Worm (Caenorhabditis elegans) whole organism, L2 larva: ENCODE data around the gene R12B2.2.

Source experiments
- F13H6.1 ChIP-seq: sonication (generic microtip); optimal IDR thresholded peaks from 2 replicates; lab custom pipeline; 2016; ENCODE audit warnings: missing genetic modification characterization, missing compliant biosample characterization
- aly-2 ChIP-seq: fragments of 150-350 bp; optimal IDR thresholded peaks from 2 replicates; lab custom pipeline; 2014; ENCODE audit warnings: missing biosample characterization, missing genetic modification characterization
- ceh-82 ChIP-seq: fragments of 150-350 bp; optimal IDR thresholded peaks from 2 replicates; lab custom pipeline; 2014; ENCODE audit warnings: missing biosample characterization, missing genetic modification characterization
- lin-39 ChIP-seq: fragments of 150-350 bp; optimal IDR thresholded peaks from 2 replicates; lab custom pipeline; 2014; ENCODE audit warnings: missing biosample characterization, missing genetic modification reagents, missing genetic modification characterization
- nhr-10 ChIP-seq: sonication (generic microtip); optimal IDR thresholded peaks from 2 replicates; lab custom pipeline; 2017; ENCODE audit warnings: missing biosample characterization, missing genetic modification characterization
- nhr-11 ChIP-seq: fragments of 150-350 bp; optimal IDR thresholded peaks from 2 replicates; lab custom pipeline; 2014; ENCODE audit warnings: missing biosample characterization, missing genetic modification characterization
- sem-4 ChIP-seq: fragments of 150-350 bp; optimal IDR thresholded peaks from 2 replicates; lab custom pipeline; 2014; ENCODE audit warnings: missing biosample characterization, missing genetic modification reagents, missing genetic modification characterization
- unc-55 ChIP-seq: fragments of 150-350 bp; sonication (generic microtip); optimal IDR thresholded peaks from 3 replicates; lab custom pipeline; 2014; ENCODE audit warnings: missing biosample characterization, missing genetic modification reagents, missing genetic modification characterization

ce11 chrIII:5846412-5846811 lies 39.6 kb downstream of the R12B2.2 start:
- TF ChIP-seq nhr-11 (tag; lab: Kevin White, UChicago) = no peak
- no peak for TF ChIP-seq sem-4 (tag; lab: Kevin White, UChicago)
- peak; percentile 30 for TF ChIP-seq unc-55
- no peak for TF ChIP-seq F13H6.1 (tag; lab: Kevin White, UChicago)
- TF ChIP-seq aly-2 (tag; lab: Kevin White, UChicago) = no peak
- TF ChIP-seq nhr-10 = no peak
- no peak for TF ChIP-seq ceh-82 (tag; lab: Kevin White, UChicago)
- no peak for TF ChIP-seq lin-39 (tag; lab: Kevin White, UChicago)
